Fruit fly (Drosophila melanogaster) whole organism, embryonic: ENCODE measurements around the gene PIG-C.
A peak's percentile ranks its signal among the peaks of the same experiment; 100 is the strongest.

ENCODE experiments used
- Ada2b ChIP-seq: fragments of 200-800 bp; sonication (Bioruptor generic); IDR thresholded peaks from 2 replicates; pipeline ENCODE4 v1.3.6; 2022; ENCODE audit warnings: missing biosample characterization, missing genetic modification characterization
- CG11247 ChIP-seq: fragments of 200-800 bp; sonication (Bioruptor generic); IDR thresholded peaks from 2 replicates; pipeline ENCODE4 v1.3.6; 2022; ENCODE audit warnings: missing biosample characterization, missing genetic modification characterization
- CG12236 ChIP-seq: fragments of 200-800 bp; sonication (Bioruptor generic); optimal IDR thresholded peaks from 2 replicates; lab custom pipeline; 2016; ENCODE audit warnings: missing biosample characterization, missing genetic modification characterization
- CG13296 ChIP-seq: fragments of 200-800 bp; sonication (Bioruptor generic); optimal IDR thresholded peaks from 3 replicates; lab custom pipeline; 2018; ENCODE audit warnings: missing biosample characterization, mild to moderate bottlenecking, missing genetic modification characterization
- CG14014 ChIP-seq: fragments of 200-800 bp; sonication (Bioruptor generic); IDR thresholded peaks from 2 replicates; pipeline ENCODE4 v1.3.6; 2022; ENCODE audit warnings: missing biosample characterization, missing genetic modification characterization
- CG1603 ChIP-seq: fragments of 200-800 bp; sonication (Bioruptor generic); optimal IDR thresholded peaks from 2 replicates; lab custom pipeline; 2019; ENCODE audit warnings: missing biosample characterization, mild to moderate bottlenecking, missing genetic modification characterization, moderate library complexity
- CG17612 ChIP-seq: fragments of 200-800 bp; sonication (Bioruptor generic); IDR thresholded peaks from 2 replicates; pipeline ENCODE4 v1.3.6; 2022; ENCODE audit warnings: missing biosample characterization, missing genetic modification characterization
- CG2202 ChIP-seq: fragments of 200-800 bp; sonication (Bioruptor generic); optimal IDR thresholded peaks from 2 replicates; lab custom pipeline; 2018; ENCODE audit warnings: missing biosample characterization, mild to moderate bottlenecking, missing genetic modification characterization
- CG3163 ChIP-seq: fragments of 200-800 bp; sonication (Bioruptor generic); optimal IDR thresholded peaks from 3 replicates; lab custom pipeline; 2016; ENCODE audit warnings: missing biosample characterization, missing genetic modification characterization
- CG4707 ChIP-seq: fragments of 200-800 bp; sonication (Bioruptor generic); optimal IDR thresholded peaks from 2 replicates; lab custom pipeline; 2018; ENCODE audit warnings: missing biosample characterization, mild to moderate bottlenecking, missing genetic modification characterization, moderate library complexity
- CG8281 ChIP-seq: fragments of 200-800 bp; sonication (Bioruptor generic); optimal IDR thresholded peaks from 2 replicates; lab custom pipeline; 2018; ENCODE audit warnings: missing biosample characterization, mild to moderate bottlenecking, missing genetic modification characterization, moderate library complexity
- CG8944 ChIP-seq: fragments of 200-800 bp; sonication (Bioruptor generic); optimal IDR thresholded peaks from 3 replicates; lab custom pipeline; 2016; ENCODE audit warnings: missing biosample characterization, missing genetic modification characterization
- CG9609 ChIP-seq: fragments of 200-800 bp; sonication (Bioruptor generic); optimal IDR thresholded peaks from 3 replicates; lab custom pipeline; 2016; ENCODE audit warnings: missing biosample characterization, missing genetic modification characterization
- CG9876 ChIP-seq: fragments of 200-800 bp; sonication (Bioruptor generic); optimal IDR thresholded peaks from 2 replicates; lab custom pipeline; 2016; ENCODE audit warnings: missing biosample characterization, missing genetic modification characterization
- CrebB ChIP-seq: fragments of 200-800 bp; sonication (Bioruptor generic); optimal IDR thresholded peaks from 3 replicates; lab custom pipeline; 2018; ENCODE audit warnings: missing biosample characterization, mild to moderate bottlenecking, missing genetic modification characterization
- Doc3 ChIP-seq: fragments of 200-800 bp; sonication (Bioruptor generic); IDR thresholded peaks from 3 replicates; pipeline ENCODE4 v1.3.6; 2022; ENCODE audit warnings: missing biosample characterization, missing genetic modification characterization; ENCODE audit not compliant: partially characterized antibody
- E2f1 ChIP-seq: fragments of 200-800 bp; sonication (Bioruptor generic); IDR thresholded peaks from 2 replicates; pipeline ENCODE4 v1.3.6; 2022; ENCODE audit warnings: missing biosample characterization, missing genetic modification characterization
- Eip74EF ChIP-seq, 2 experiments: fragments of 200-800 bp in 1 of 2; fragments of >200 bp in 1 of 2; sonication (Bioruptor generic) in 1 of 2; optimal IDR thresholded peaks; 2 replicates each; lab custom pipeline; 2017 to 2019; ENCODE audit warnings: missing biosample characterization in 2 of 2, missing genetic modification characterization in 2 of 2, mild to moderate bottlenecking in 1 of 2, moderate library complexity in 1 of 2
- Gug ChIP-seq: fragments of 200-800 bp; sonication (Bioruptor generic); IDR thresholded peaks from 4 replicates; pipeline ENCODE4 v1.3.6; 2022; ENCODE audit warnings: missing biosample characterization, missing genetic modification characterization
- Hr78 ChIP-seq, 2 experiments: fragments of 200-800 bp in 1 of 2; fragments of >200 bp in 1 of 2; sonication (Bioruptor generic) in 1 of 2; optimal IDR thresholded peaks; 2 replicates each; lab custom pipeline; 2017 to 2019; ENCODE audit warnings: missing biosample characterization in 2 of 2, missing genetic modification characterization in 2 of 2, mild to moderate bottlenecking in 1 of 2, moderate library complexity in 1 of 2
- Neu2 ChIP-seq: fragments of 200-800 bp; sonication (Bioruptor generic); optimal IDR thresholded peaks from 3 replicates; lab custom pipeline; 2016; ENCODE audit warnings: missing biosample characterization, missing genetic modification characterization, borderline replicate concordance
- Spps ChIP-seq: fragments of 200-800 bp; sonication (Bioruptor generic); optimal IDR thresholded peaks from 2 replicates; lab custom pipeline; 2018; ENCODE audit warnings: missing biosample characterization, mild to moderate bottlenecking, missing genetic modification characterization
- Sry-δ ChIP-seq: fragments of 200-800 bp; sonication (Bioruptor generic); optimal IDR thresholded peaks from 2 replicates; lab custom pipeline; 2016; ENCODE audit warnings: missing biosample characterization, missing genetic modification characterization
- Taf1 ChIP-seq: fragments of 200-800 bp; sonication (Bioruptor generic); IDR thresholded peaks from 2 replicates; pipeline ENCODE4 v1.3.6; 2022; ENCODE audit warnings: missing biosample characterization, missing genetic modification characterization
- ara ChIP-seq: fragments of 200-800 bp; sonication (Bioruptor generic); IDR thresholded peaks from 2 replicates; pipeline ENCODE4 v1.3.6; 2022; ENCODE audit warnings: missing biosample characterization, missing genetic modification characterization
- bowl ChIP-seq: fragments of 200-800 bp; sonication (Bioruptor generic); IDR thresholded peaks from 2 replicates; pipeline ENCODE4 v1.3.6; 2022; ENCODE audit warnings: missing biosample characterization, missing genetic modification characterization
- chinmo ChIP-seq: fragments of 200-800 bp; sonication (Bioruptor generic); IDR thresholded peaks from 4 replicates; pipeline ENCODE4 v1.3.6; 2022; ENCODE audit warnings: missing biosample characterization, missing genetic modification characterization; ENCODE audit not compliant: partially characterized antibody
- corto ChIP-seq: fragments of 200-800 bp; sonication (Bioruptor generic); optimal IDR thresholded peaks from 2 replicates; lab custom pipeline; 2016; ENCODE audit warnings: missing biosample characterization, mild to moderate bottlenecking, missing genetic modification characterization, moderate library complexity
- danr ChIP-seq: fragments of 200-800 bp; sonication (Bioruptor generic); IDR thresholded peaks from 2 replicates; pipeline ENCODE4 v1.3.6; 2022; ENCODE audit warnings: missing biosample characterization, missing genetic modification characterization
- dati ChIP-seq: fragments of 200-800 bp; sonication (Bioruptor generic); IDR thresholded peaks from 2 replicates; pipeline ENCODE4 v1.3.6; 2022; ENCODE audit warnings: missing biosample characterization, missing genetic modification characterization
- ems ChIP-seq: fragments of 200-800 bp; sonication (Bioruptor generic); optimal IDR thresholded peaks from 3 replicates; lab custom pipeline; 2016; ENCODE audit warnings: missing biosample characterization, missing genetic modification characterization
- exex ChIP-seq: fragments of 200-800 bp; sonication (Bioruptor generic); optimal IDR thresholded peaks from 4 replicates; lab custom pipeline; 2018; ENCODE audit warnings: missing biosample characterization, mild to moderate bottlenecking, missing genetic modification characterization, moderate library complexity
- eyg ChIP-seq: fragments of 200-800 bp; sonication (Bioruptor generic); optimal IDR thresholded peaks from 3 replicates; lab custom pipeline; 2016; ENCODE audit warnings: missing biosample characterization, missing genetic modification characterization
- fru ChIP-seq: fragments of >200 bp; optimal IDR thresholded peaks from 2 replicates; lab custom pipeline; 2017
- grau ChIP-seq: fragments of 200-800 bp; optimal IDR thresholded peaks from 3 replicates; lab custom pipeline; 2019; ENCODE audit warnings: missing biosample characterization, mild to moderate bottlenecking, missing genetic modification characterization, moderate library complexity
- jigr1 ChIP-seq: fragments of 200-800 bp; sonication (Bioruptor generic); IDR thresholded peaks from 3 replicates; pipeline ENCODE4 v1.3.6; 2022; ENCODE audit warnings: missing biosample characterization, missing genetic modification characterization
- pan ChIP-seq, 4 experiments: fragments of >200 bp in 3 of 4; fragments of 200-800 bp in 1 of 4; sonication (Bioruptor generic) in 1 of 4; optimal IDR thresholded peaks in 3 of 4; IDR thresholded peaks in 1 of 4; 2 replicates each; pipeline versions ENCODE4 v1.3.6 to Lab custom; 2017 to 2022; ENCODE audit warnings: missing biosample characterization in 2 of 4, missing genetic modification characterization in 2 of 4, mixed read lengths in 1 of 4
- peb ChIP-seq: fragments of 200-800 bp; sonication (Bioruptor generic); IDR thresholded peaks from 2 replicates; pipeline ENCODE4 v1.3.6; 2022; ENCODE audit warnings: missing biosample characterization, missing genetic modification characterization
- pita ChIP-seq: fragments of 200-800 bp; sonication (Bioruptor generic); optimal IDR thresholded peaks from 2 replicates; lab custom pipeline; 2017; ENCODE audit warnings: missing biosample characterization, mild to moderate bottlenecking, missing genetic modification characterization
- rib ChIP-seq: fragments of 200-800 bp; sonication (Bioruptor generic); IDR thresholded peaks from 2 replicates; pipeline ENCODE4 v1.3.6; 2022; ENCODE audit warnings: missing biosample characterization, missing genetic modification characterization
- sna ChIP-seq: fragments of 200-800 bp; sonication (Bioruptor generic); IDR thresholded peaks from 2 replicates; pipeline ENCODE4 v1.3.6; 2022; ENCODE audit warnings: missing biosample characterization, missing genetic modification characterization; ENCODE audit not compliant: partially characterized antibody
- stc ChIP-seq: fragments of 200-800 bp; sonication (Bioruptor generic); IDR thresholded peaks from 2 replicates; pipeline ENCODE4 v1.3.6; 2022; ENCODE audit warnings: missing biosample characterization, missing genetic modification characterization
- trem ChIP-seq: fragments of 200-800 bp; optimal IDR thresholded peaks from 3 replicates; lab custom pipeline; 2019; ENCODE audit warnings: missing biosample characterization, mild to moderate bottlenecking, missing genetic modification characterization, moderate library complexity
- ttk ChIP-seq: fragments of 200-800 bp; sonication (Bioruptor generic); IDR thresholded peaks from 2 replicates; pipeline ENCODE4 v2.1.2; 2022; ENCODE audit warnings: missing biosample characterization, missing genetic modification characterization
- tx ChIP-seq: fragments of 200-800 bp; sonication (Bioruptor generic); optimal IDR thresholded peaks from 2 replicates; lab custom pipeline; 2016; ENCODE audit warnings: missing biosample characterization, missing genetic modification characterization
- vnd ChIP-seq: fragments of 200-800 bp; sonication (Bioruptor generic); IDR thresholded peaks from 3 replicates; pipeline ENCODE4 v1.3.6; 2022; ENCODE audit warnings: missing biosample characterization, missing genetic modification characterization; ENCODE audit not compliant: partially characterized antibody
- vvl ChIP-seq: fragments of 200-800 bp; sonication (Bioruptor generic); IDR thresholded peaks from 2 replicates; pipeline ENCODE4 v1.3.6; 2022; ENCODE audit warnings: missing biosample characterization, missing genetic modification characterization
- zen2 ChIP-seq: fragments of 200-800 bp; sonication (Bioruptor generic); IDR thresholded peaks from 3 replicates; pipeline ENCODE4 v1.3.6; 2022; ENCODE audit warnings: missing biosample characterization, missing genetic modification characterization; ENCODE audit not compliant: partially characterized antibody
- zfh2 ChIP-seq: fragments of 200-800 bp; sonication (Bioruptor generic); optimal IDR thresholded peaks from 2 replicates; lab custom pipeline; 2016; ENCODE audit warnings: missing biosample characterization, missing genetic modification characterization

Gene PIG-C

DNA sequence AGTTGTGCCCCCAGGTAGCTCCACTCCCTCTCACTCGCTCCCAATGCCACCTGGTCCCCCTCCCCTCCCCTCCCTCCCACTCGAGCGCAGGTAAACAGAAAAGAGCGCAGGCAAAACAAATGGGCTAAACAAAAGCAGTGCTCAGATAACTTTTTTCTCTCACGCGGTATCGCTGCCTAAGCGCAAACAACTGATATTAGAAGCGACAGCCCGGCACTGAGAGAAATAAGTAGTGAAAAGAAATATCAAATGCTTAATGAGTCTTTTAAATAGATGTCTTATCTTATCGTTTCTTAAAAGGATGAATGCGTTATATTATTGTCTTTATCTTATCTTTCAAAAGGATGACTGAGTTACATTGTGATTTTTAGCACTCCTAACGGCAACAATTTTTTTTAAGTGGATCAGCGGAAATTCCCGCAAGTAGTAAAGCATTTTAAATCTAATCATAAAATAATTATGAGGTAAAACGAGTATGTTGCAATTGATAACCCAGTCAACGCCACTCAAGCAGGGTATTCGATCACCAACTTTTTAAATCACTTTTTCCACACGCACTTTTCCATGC lies 17.8 kb downstream of the PIG-C start (continued):
- peak; percentile 81 for TF ChIP-seq rib (GFP tag; lab: Robert Waterston, UW)
- peak; percentile 88 for TF ChIP-seq ems (GFP tag; lab: Kevin White, UChicago)
- peak; percentile 75 for TF ChIP-seq danr (GFP tag; lab: Robert Waterston, UW)
- TF ChIP-seq Doc3 (GFP tag; lab: Robert Waterston, UW) = no peak
- no peak for TF ChIP-seq pan (optimal IDR thresholded peaks at IDR 0.05; lab: Kevin White, UChicago)
- TF ChIP-seq pan (GFP tag; optimal IDR thresholded peaks at IDR 0.05 in 1 of 2, IDR thresholded peaks at IDR 0.05 in 1 of 2) = peak in 1 of 2 experiments; percentile 92
- TF ChIP-seq exex (tag; lab: Kevin White, UChicago) = peak; percentile 100
- peak; percentile 78 for TF ChIP-seq CG8281 (tag; lab: Kevin White, UChicago)
- peak; percentile 74 for TF ChIP-seq zfh2 (GFP tag; lab: Kevin White, UChicago)
- peak; percentile 95 for TF ChIP-seq stc
- TF ChIP-seq Spps (tag; lab: Kevin White, UChicago) = peak; percentile 71
- TF ChIP-seq CG4707 = peak; percentile 74
- TF ChIP-seq ttk = peak; percentile 85
- TF ChIP-seq tx = peak; percentile 85
- TF ChIP-seq pita (GFP tag; lab: Kevin White, UChicago) = no peak
- TF ChIP-seq CG2202 (tag; lab: Kevin White, UChicago) = peak; percentile 79
- peak in 1 of 2 experiments; percentile 41 for TF ChIP-seq Hr78 (GFP tag; optimal IDR thresholded peaks at IDR 0.05; lab: Kevin White, UChicago)
- peak; percentile 92 for TF ChIP-seq CG14014
- no peak for TF ChIP-seq Neu2 (GFP tag; lab: Kevin White, UChicago)
- TF ChIP-seq chinmo (GFP tag; lab: Robert Waterston, UW) = peak; percentile 77; the same call in 2 of the 4 replicates
- peak; percentile 59; the same call in 1 of the 3 replicates for TF ChIP-seq jigr1 (GFP tag; lab: Robert Waterston, UW)
- TF ChIP-seq trem (tag; lab: Kevin White, UChicago) = peak; percentile 87
- peak; percentile 78 for TF ChIP-seq Gug
- peak; percentile 96 for TF ChIP-seq vvl (GFP tag; lab: Robert Waterston, UW)
- peak; percentile 94 for TF ChIP-seq CG13296 (GFP tag; lab: Kevin White, UChicago)
- peak; percentile 88 for TF ChIP-seq CG9609 (GFP tag; lab: Kevin White, UChicago)
- TF ChIP-seq sna = no peak
- TF ChIP-seq grau (tag; lab: Kevin White, UChicago) = peak; percentile 93
- TF ChIP-seq CrebB (tag; lab: Kevin White, UChicago) = peak; percentile 89
- no peak for TF ChIP-seq vnd (GFP tag; lab: Robert Waterston, UW)
- TF ChIP-seq CG1603 = peak; percentile 85
- peak; percentile 71 for TF ChIP-seq Taf1 (GFP tag; lab: Robert Waterston, UW)
- peak; percentile 88 for TF ChIP-seq CG8944
- TF ChIP-seq Sry-δ = peak; percentile 56
- TF ChIP-seq zen2 = no peak
- peak; percentile 85 for TF ChIP-seq ara (GFP tag; lab: Robert Waterston, UW)
- TF ChIP-seq E2f1 (GFP tag; lab: Robert Waterston, UW) = peak; percentile 90
- 0 out of 2 replicates have a peak, but pooled peaks have one; percentile 14 for TF ChIP-seq dati
- TF ChIP-seq eyg (GFP tag; lab: Kevin White, UChicago) = peak; percentile 91
- TF ChIP-seq CG12236 (GFP tag; lab: Kevin White, UChicago) = peak; percentile 69
- no peak for TF ChIP-seq fru (lab: Kevin White, UChicago)
- TF ChIP-seq CG11247 (GFP tag; lab: Robert Waterston, UW) = peak; percentile 85
- peak; percentile 60; the same call in 1 of the 2 replicates for TF ChIP-seq CG17612
- TF ChIP-seq corto (GFP tag; lab: Kevin White, UChicago) = peak; percentile 7
- TF ChIP-seq bowl (GFP tag; lab: Robert Waterston, UW) = peak; percentile 73; the same call in 1 of the 2 replicates
- peak; percentile 74 for TF ChIP-seq CG3163 (GFP tag; lab: Kevin White, UChicago)
- peak in 1 of 2 experiments; percentile 95 for TF ChIP-seq Eip74EF (GFP tag; optimal IDR thresholded peaks at IDR 0.05; lab: Kevin White, UChicago)
- peak; percentile 82 for TF ChIP-seq peb (GFP tag; lab: Robert Waterston, UW)
- TF ChIP-seq CG9876 (GFP tag; lab: Kevin White, UChicago) = peak; percentile 77
- TF ChIP-seq Ada2b (GFP tag; lab: Robert Waterston, UW) = peak; percentile 89
